Worm (Caenorhabditis elegans) whole organism, L4 larva: Measurements from ENCODE around the gene clec-230.

Experiments
- ama-1 ChIP-seq: fragments of 150-350 bp; optimal IDR thresholded peaks from 2 replicates; lab custom pipeline; 2014; ENCODE audit warnings: inconsistent platforms, mixed read lengths
- ceh-82 ChIP-seq: sonication (generic microtip); optimal IDR thresholded peaks from 2 replicates; lab custom pipeline; 2017; ENCODE audit warnings: missing biosample characterization, missing genetic modification characterization
- lin-13 ChIP-seq: fragments of 150-350 bp; optimal IDR thresholded peaks from 2 replicates; lab custom pipeline; 2014; ENCODE audit warnings: missing biosample characterization, missing genetic modification reagents, missing genetic modification characterization
- lin-15B ChIP-seq: fragments of 150-350 bp; sonication (generic microtip); optimal IDR thresholded peaks from 3 replicates; lab custom pipeline; 2014; ENCODE audit warnings: missing biosample characterization, missing genetic modification characterization
- madf-9 ChIP-seq: fragments of 200-800 bp; sonication (Bioruptor generic); conservative IDR thresholded peaks from 2 replicates; pipeline ENCODE4 v1.3.6; 2022; ENCODE audit warnings: missing genetic modification reagents, missing genetic modification characterization, missing compliant biosample characterization
- nhr-48 ChIP-seq: sonication (generic microtip); optimal IDR thresholded peaks from 2 replicates; lab custom pipeline; 2016; ENCODE audit warnings: mild to moderate bottlenecking, missing genetic modification characterization, missing compliant biosample characterization

DNA sequence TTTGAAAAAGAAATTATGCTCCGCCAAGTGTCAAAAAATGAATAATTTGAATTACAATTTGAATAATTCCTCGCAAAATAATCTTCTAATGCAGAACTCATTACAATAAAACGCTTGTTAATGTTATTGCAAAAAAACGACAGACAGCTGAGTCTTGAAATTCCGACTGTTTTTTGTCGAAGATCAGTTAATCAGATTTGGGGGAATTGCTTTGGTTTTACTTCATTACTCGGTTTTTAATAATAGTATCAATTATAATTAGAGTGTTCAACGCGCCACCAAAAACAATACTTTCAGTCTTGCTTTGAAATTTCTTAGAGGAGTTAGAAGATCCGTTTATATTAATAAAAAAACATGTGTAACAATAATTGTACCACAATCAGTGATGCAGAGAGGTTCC, 29.0 kb upstream of the clec-230 start, which contains the start of gene srh-122:
- TF ChIP-seq lin-13 (GFP tag; lab: Kevin White, UChicago) (no peak), lin-15B (tag; lab: Kevin White, UChicago) (no peak), nhr-48 (no peak), madf-9 (GFP tag; lab: Robert Waterston, UW) (no peak), ama-1 (lab: Kevin White, UChicago) (no peak), ceh-82 (tag; lab: Kevin White, UChicago) (no peak)
